Worm (Caenorhabditis elegans): ENCODE data around the gene mrps-18.C.

DNA sequence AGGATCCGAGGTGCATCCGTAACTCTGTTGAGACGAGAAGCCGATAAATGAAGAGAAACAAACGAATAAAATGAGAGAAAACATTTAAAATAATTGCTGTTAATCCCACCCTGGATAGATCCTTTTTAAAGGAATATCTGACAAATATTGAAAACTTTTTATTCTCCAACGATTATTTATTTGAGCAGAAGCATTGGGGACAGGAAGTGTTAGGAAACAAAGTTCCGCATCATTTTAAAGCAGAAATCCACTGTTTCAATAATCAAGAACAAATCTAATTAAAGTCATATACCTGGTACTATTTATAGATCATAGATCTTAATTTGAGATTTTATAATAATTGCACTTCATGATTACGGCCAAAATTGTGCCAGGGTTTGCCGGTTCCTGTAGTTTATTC, 14.9 kb downstream of the mrps-18.C start, which contains the start of gene F41G3.20:
- no peak for TF ChIP-seq unc-86 (tag; optimal IDR thresholded peaks at IDR 0.05)
- no peak for TF ChIP-seq tbx-2 (tag; optimal IDR thresholded peaks at IDR 0.05)
- TF ChIP-seq ets-4 (tag; optimal IDR thresholded peaks at IDR 0.05): no peak
- no peak for TF ChIP-seq nhr-11 (tag; optimal IDR thresholded peaks at IDR 0.05)
- no peak for TF ChIP-seq tbx-7 (tag; optimal IDR thresholded peaks at IDR 0.05)
- no peak for TF ChIP-seq madf-2 (tag; optimal IDR thresholded peaks at IDR 0.05)
- TF ChIP-seq unc-42 (tag; optimal IDR thresholded peaks at IDR 0.05): no peak
- TF ChIP-seq elt-2 (tag; optimal IDR thresholded peaks at IDR 0.05): no peak
- TF ChIP-seq unc-55 (GFP tag; optimal IDR thresholded peaks at IDR 0.05): no peak
- no peak for TF ChIP-seq ahr-1 (tag; optimal IDR thresholded peaks at IDR 0.05)
- TF ChIP-seq sox-4 (tag; optimal IDR thresholded peaks at IDR 0.05): no peak
- no peak for TF ChIP-seq zip-5 (tag; optimal IDR thresholded peaks at IDR 0.05)

Measured in whole organism, late embryonic.